Fruit fly (Drosophila melanogaster) whole organism, embryonic: ENCODE data around the gene CG42693.

Experiments used
- Ada2b ChIP-seq: fragments of 200-800 bp; sonication (Bioruptor generic); IDR thresholded peaks from 2 replicates; pipeline ENCODE4 v1.3.6; 2022; ENCODE audit warnings: missing biosample characterization, missing genetic modification characterization
- CG10147 ChIP-seq: fragments of 200-800 bp; sonication (Bioruptor generic); optimal IDR thresholded peaks from 2 replicates; lab custom pipeline; 2019; ENCODE audit warnings: missing biosample characterization, mild to moderate bottlenecking, missing genetic modification characterization, moderate library complexity
- CG10366 ChIP-seq: fragments of 200-800 bp; sonication (Bioruptor generic); IDR thresholded peaks from 2 replicates; pipeline ENCODE4 v1.3.6; 2022; ENCODE audit warnings: missing biosample characterization, missing genetic modification characterization
- CG10979 ChIP-seq: fragments of 200-800 bp; sonication (Bioruptor generic); optimal IDR thresholded peaks from 2 replicates; lab custom pipeline; 2018; ENCODE audit warnings: missing biosample characterization, mild to moderate bottlenecking, missing genetic modification characterization, moderate library complexity
- CG11504 ChIP-seq: fragments of 200-800 bp; sonication (Bioruptor generic); optimal IDR thresholded peaks from 3 replicates; lab custom pipeline; 2019; ENCODE audit warnings: missing biosample characterization, mild to moderate bottlenecking, missing genetic modification characterization, moderate library complexity
- CG11560 ChIP-seq: fragments of 200-800 bp; sonication (Bioruptor generic); IDR thresholded peaks from 3 replicates; pipeline ENCODE4 v1.3.6; 2022; ENCODE audit warnings: missing biosample characterization, missing genetic modification characterization
- CG1233 ChIP-seq: fragments of 200-800 bp; sonication (Bioruptor generic); optimal IDR thresholded peaks from 4 replicates; lab custom pipeline; 2018; ENCODE audit warnings: missing biosample characterization, mild to moderate bottlenecking, missing genetic modification characterization
- CG12942 ChIP-seq: fragments of 200-800 bp; sonication (Bioruptor generic); optimal IDR thresholded peaks from 3 replicates; lab custom pipeline; 2016; ENCODE audit warnings: missing biosample characterization, missing genetic modification characterization
- CG13296 ChIP-seq: fragments of 200-800 bp; sonication (Bioruptor generic); optimal IDR thresholded peaks from 3 replicates; lab custom pipeline; 2018; ENCODE audit warnings: missing biosample characterization, mild to moderate bottlenecking, missing genetic modification characterization
- CG2199 ChIP-seq: fragments of 200-800 bp; sonication (Bioruptor generic); IDR thresholded peaks from 3 replicates; pipeline ENCODE4 v1.3.6; 2022; ENCODE audit warnings: missing biosample characterization, missing genetic modification characterization
- CG2678 ChIP-seq: fragments of 200-800 bp; sonication (Bioruptor generic); optimal IDR thresholded peaks from 3 replicates; lab custom pipeline; 2019; ENCODE audit warnings: missing biosample characterization, mild to moderate bottlenecking, missing genetic modification characterization, moderate library complexity
- CG3995 ChIP-seq: fragments of 200-800 bp; sonication (Bioruptor generic); optimal IDR thresholded peaks from 3 replicates; lab custom pipeline; 2016; ENCODE audit warnings: missing biosample characterization, missing genetic modification characterization
- CG4328 ChIP-seq: fragments of 200-800 bp; sonication (Bioruptor generic); optimal IDR thresholded peaks from 3 replicates; lab custom pipeline; 2017; ENCODE audit warnings: missing biosample characterization, missing genetic modification reagents, missing genetic modification characterization
- Drgx ChIP-seq: fragments of 200-800 bp; sonication (Bioruptor generic); IDR thresholded peaks from 2 replicates; pipeline ENCODE4 v1.3.6; 2022; ENCODE audit warnings: missing biosample characterization, missing genetic modification characterization
- ERR ChIP-seq: fragments of 200-800 bp; sonication (Bioruptor generic); optimal IDR thresholded peaks from 2 replicates; lab custom pipeline; 2016; ENCODE audit warnings: missing biosample characterization, missing genetic modification characterization
- GATAe ChIP-seq: fragments of 200-800 bp; sonication (Bioruptor generic); conservative IDR thresholded peaks from 2 replicates; pipeline ENCODE4 v1.3.6; 2022; ENCODE audit warnings: missing biosample characterization, missing genetic modification characterization
- Gug ChIP-seq: fragments of 200-800 bp; sonication (Bioruptor generic); IDR thresholded peaks from 4 replicates; pipeline ENCODE4 v1.3.6; 2022; ENCODE audit warnings: missing biosample characterization, missing genetic modification characterization
- H2.0 ChIP-seq: fragments of 200-800 bp; sonication (Bioruptor generic); IDR thresholded peaks from 2 replicates; pipeline ENCODE4 v1.3.6; 2022; ENCODE audit warnings: missing biosample characterization, missing genetic modification characterization
- Hmr ChIP-seq: fragments of 200-800 bp; sonication (Bioruptor generic); optimal IDR thresholded peaks from 3 replicates; lab custom pipeline; 2017; ENCODE audit warnings: mild to moderate bottlenecking, missing biosample characterization, missing genetic modification reagents, missing genetic modification characterization
- Lhr ChIP-seq: fragments of 200-800 bp; sonication (Bioruptor generic); optimal IDR thresholded peaks from 3 replicates; lab custom pipeline; 2017; ENCODE audit warnings: mild to moderate bottlenecking, missing biosample characterization, missing genetic modification reagents, missing genetic modification characterization
- Lpt ChIP-seq: fragments of >200 bp; optimal IDR thresholded peaks from 2 replicates; lab custom pipeline; 2018; ENCODE audit warnings: missing biosample characterization, missing genetic modification characterization
- Mad ChIP-seq: fragments of 200-800 bp; sonication (Bioruptor generic); optimal IDR thresholded peaks from 2 replicates; lab custom pipeline; 2016; ENCODE audit warnings: missing biosample characterization, missing genetic modification characterization
- Max ChIP-seq: fragments of 200-800 bp; sonication (Bioruptor generic); optimal IDR thresholded peaks from 2 replicates; lab custom pipeline; 2016; ENCODE audit warnings: missing biosample characterization, mild to moderate bottlenecking, missing genetic modification characterization
- Nf-YA ChIP-seq: fragments of 200-800 bp; sonication (Bioruptor generic); IDR thresholded peaks from 2 replicates; pipeline ENCODE4 v1.3.6; 2022; ENCODE audit warnings: missing biosample characterization, missing genetic modification characterization
- Opbp ChIP-seq: fragments of 200-800 bp; sonication (Bioruptor generic); IDR thresholded peaks from 3 replicates; pipeline ENCODE4 v1.3.6; 2022; ENCODE audit warnings: missing biosample characterization, missing genetic modification characterization; ENCODE audit not compliant: partially characterized antibody
- Tbp ChIP-seq: fragments of >200 bp; optimal IDR thresholded peaks from 2 replicates; lab custom pipeline; 2018; ENCODE audit warnings: missing biosample characterization, missing genetic modification characterization
- ase ChIP-seq: fragments of 200-800 bp; sonication (Bioruptor generic); IDR thresholded peaks from 3 replicates; pipeline ENCODE4 v1.3.6; 2022; ENCODE audit warnings: missing biosample characterization, missing genetic modification characterization
- cas ChIP-seq: fragments of 200-800 bp; sonication (Bioruptor generic); IDR thresholded peaks from 2 replicates; pipeline ENCODE4 v1.3.6; 2022; ENCODE audit warnings: missing biosample characterization, missing genetic modification characterization
- crol ChIP-seq: fragments of 200-800 bp; sonication (Bioruptor generic); IDR thresholded peaks from 2 replicates; pipeline ENCODE4 v1.3.6; 2022; ENCODE audit warnings: missing biosample characterization, missing genetic modification characterization
- da ChIP-seq: fragments of 200-800 bp; sonication (Bioruptor generic); optimal IDR thresholded peaks from 2 replicates; lab custom pipeline; 2016; ENCODE audit warnings: missing biosample characterization, missing genetic modification characterization
- disco-r ChIP-seq: fragments of 200-800 bp; sonication (Bioruptor generic); optimal IDR thresholded peaks from 2 replicates; lab custom pipeline; 2016; ENCODE audit warnings: missing biosample characterization, missing genetic modification characterization
- gcm ChIP-seq: fragments of 200-800 bp; sonication (Bioruptor generic); optimal IDR thresholded peaks from 2 replicates; lab custom pipeline; 2019; ENCODE audit warnings: missing biosample characterization, mild to moderate bottlenecking, missing genetic modification characterization, moderate library complexity
- hbn ChIP-seq: fragments of 200-800 bp; sonication (Bioruptor generic); IDR thresholded peaks from 2 replicates; pipeline ENCODE4 v1.3.6; 2022; ENCODE audit warnings: missing biosample characterization, missing genetic modification characterization; ENCODE audit not compliant: partially characterized antibody
- ken ChIP-seq: fragments of 200-800 bp; sonication (Bioruptor generic); IDR thresholded peaks from 3 replicates; pipeline ENCODE4 v1.3.6; 2022; ENCODE audit warnings: missing biosample characterization, missing genetic modification characterization
- lbe ChIP-seq: fragments of 200-800 bp; sonication (Bioruptor generic); optimal IDR thresholded peaks from 2 replicates; lab custom pipeline; 2016; ENCODE audit warnings: missing biosample characterization, mild to moderate bottlenecking, missing genetic modification characterization
- lov ChIP-seq, 2 experiments: fragments of 200-800 bp in 1 of 2; fragments of >200 bp in 1 of 2; sonication (Bioruptor generic) in 1 of 2; IDR thresholded peaks in 1 of 2; optimal IDR thresholded peaks in 1 of 2; 2 replicates in 1 of 2; 3 replicates in 1 of 2; pipeline versions ENCODE4 v1.3.6 to Lab custom; 2017 to 2022; ENCODE audit warnings: missing biosample characterization in 1 of 2, missing genetic modification characterization in 1 of 2
- nerfin-2 ChIP-seq: fragments of 200-800 bp; sonication (Bioruptor generic); IDR thresholded peaks from 2 replicates; pipeline ENCODE4 v1.3.6; 2022; ENCODE audit warnings: missing biosample characterization, missing genetic modification characterization; ENCODE audit not compliant: partially characterized antibody
- nom ChIP-seq: fragments of 200-800 bp; sonication (Bioruptor generic); optimal IDR thresholded peaks from 2 replicates; lab custom pipeline; 2017; ENCODE audit warnings: missing biosample characterization, missing genetic modification characterization, mild to moderate bottlenecking, moderate library complexity, missing genetic modification reagents
- pros ChIP-seq: fragments of 200-800 bp; sonication (Bioruptor generic); optimal IDR thresholded peaks from 3 replicates; lab custom pipeline; 2019; ENCODE audit warnings: missing biosample characterization, mild to moderate bottlenecking, missing genetic modification characterization, moderate library complexity
- sens ChIP-seq: fragments of 200-800 bp; sonication (Bioruptor generic); peaks from one replicate; lab custom pipeline; 2016; ENCODE audit warnings: missing biosample characterization, missing genetic modification characterization
- sim ChIP-seq: fragments of 200-800 bp; sonication (Bioruptor generic); IDR thresholded peaks from 2 replicates; pipeline ENCODE4 v1.3.6; 2022; ENCODE audit warnings: missing biosample characterization, missing genetic modification characterization
- slbo ChIP-seq: fragments of 200-800 bp; sonication (Bioruptor generic); IDR thresholded peaks from 2 replicates; pipeline ENCODE4 v1.3.6; 2022; ENCODE audit warnings: missing biosample characterization, missing genetic modification characterization
- sr ChIP-seq: fragments of 200-800 bp; sonication (Bioruptor generic); IDR thresholded peaks from 3 replicates; pipeline ENCODE4 v1.3.6; 2022; ENCODE audit warnings: missing biosample characterization, missing genetic modification characterization
- sug ChIP-seq: fragments of 200-800 bp; optimal IDR thresholded peaks from 2 replicates; lab custom pipeline; 2019; ENCODE audit warnings: missing biosample characterization, mild to moderate bottlenecking, missing genetic modification characterization, moderate library complexity
- ttk ChIP-seq: fragments of 200-800 bp; sonication (Bioruptor generic); IDR thresholded peaks from 2 replicates; pipeline ENCODE4 v2.1.2; 2022; ENCODE audit warnings: missing biosample characterization, missing genetic modification characterization
- tup ChIP-seq: fragments of 200-800 bp; sonication (Bioruptor generic); optimal IDR thresholded peaks from 2 replicates; lab custom pipeline; 2016; ENCODE audit warnings: missing biosample characterization, mild to moderate bottlenecking, missing genetic modification characterization, moderate library complexity
- usp ChIP-seq: fragments of >200 bp; optimal IDR thresholded peaks from 2 replicates; lab custom pipeline; 2017; ENCODE audit warnings: missing biosample characterization, missing genetic modification characterization
- wek ChIP-seq: fragments of 200-800 bp; sonication (Bioruptor generic); optimal IDR thresholded peaks from 3 replicates; lab custom pipeline; 2018; ENCODE audit warnings: missing biosample characterization, mild to moderate bottlenecking, missing genetic modification characterization, moderate library complexity

CG42693 gene

DNA sequence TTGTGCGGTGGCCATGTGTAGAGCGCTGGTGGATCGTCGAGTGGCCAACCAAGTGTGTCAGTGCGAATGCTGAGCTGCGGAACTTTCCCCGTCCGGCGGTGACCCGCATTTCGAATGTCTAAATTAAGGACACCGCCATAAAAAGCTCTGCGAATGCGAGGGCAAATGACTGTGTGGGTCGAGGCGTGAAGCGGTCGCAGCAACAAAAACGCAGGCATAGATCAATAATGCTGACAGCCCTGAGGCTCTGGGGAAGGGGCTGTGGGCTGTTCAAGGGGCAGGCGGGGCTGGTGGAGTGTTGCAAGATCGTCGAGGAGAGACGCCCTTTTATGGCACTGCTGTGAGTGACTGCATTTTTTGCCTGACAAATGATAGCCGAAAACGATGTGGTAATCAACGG lies 11.4 kb upstream of the CG42693 start:
- TF ChIP-seq Mad (GFP tag; lab: Kevin White, UChicago) (no peak), hbn (GFP tag; lab: Robert Waterston, UW) (no peak), Lpt (GFP tag; lab: Kevin White, UChicago) (no peak), ase (GFP tag; lab: Robert Waterston, UW) (no peak), ttk (GFP tag; lab: Robert Waterston, UW) (peak; percentile 30; the same call in 1 of the 2 replicates), CG2199 (no peak), usp (GFP tag; lab: Kevin White, UChicago) (no peak), Opbp (GFP tag; lab: Robert Waterston, UW) (no peak), CG13296 (GFP tag; lab: Kevin White, UChicago) (no peak), CG3995 (no peak), ERR (GFP tag; lab: Kevin White, UChicago) (no peak), CG1233 (GFP tag; lab: Kevin White, UChicago) (no peak), Drgx (GFP tag; lab: Robert Waterston, UW) (no peak), sim (GFP tag; lab: Robert Waterston, UW) (no peak), Nf-YA (GFP tag; lab: Robert Waterston, UW) (no peak), Lhr (GFP tag; lab: Kevin White, UChicago) (no peak), CG10147 (no peak), gcm (GFP tag; lab: Kevin White, UChicago) (peak; percentile 41), sr (GFP tag; lab: Robert Waterston, UW) (peak; percentile 75; the same call in 2 of the 3 replicates), Max (GFP tag; lab: Kevin White, UChicago) (no peak), CG10366 (0 out of 2 replicates have a peak, but pooled peaks have one; percentile 16), da (GFP tag; lab: Kevin White, UChicago) (no peak), sens (GFP tag; lab: Kevin White, UChicago) (no peak), Tbp (GFP tag; lab: Kevin White, UChicago) (no peak), GATAe (GFP tag; lab: Robert Waterston, UW) (no peak), Hmr (no peak), slbo (0 out of 2 replicates have a peak, but pooled peaks have one; percentile 14), CG11560 (no peak), cas (GFP tag; lab: Robert Waterston, UW) (no peak), H2.0 (GFP tag; lab: Robert Waterston, UW) (no peak), crol (GFP tag; lab: Robert Waterston, UW) (peak; percentile 54), lbe (GFP tag; lab: Kevin White, UChicago) (no peak), CG2678 (tag; lab: Kevin White, UChicago) (no peak), disco-r (GFP tag; lab: Kevin White, UChicago) (no peak), ken (GFP tag; lab: Robert Waterston, UW) (0 out of 3 replicates have a peak, but pooled peaks have one; percentile 11), CG12942 (GFP tag; lab: Kevin White, UChicago) (no peak), wek (GFP tag; lab: Kevin White, UChicago) (no peak), lov (optimal IDR thresholded peaks at IDR 0.05; lab: Kevin White, UChicago) (no peak), lov (GFP tag; IDR thresholded peaks at IDR 0.05; lab: Robert Waterston, UW) (0 out of 3 replicates have a peak, but pooled peaks have one; percentile 29), CG11504 (tag; lab: Kevin White, UChicago) (no peak), tup (GFP tag; lab: Kevin White, UChicago) (no peak), Gug (GFP tag; lab: Robert Waterston, UW) (no peak)
- TF ChIP-seq, all 482 proteins: peak for 8

DNA sequence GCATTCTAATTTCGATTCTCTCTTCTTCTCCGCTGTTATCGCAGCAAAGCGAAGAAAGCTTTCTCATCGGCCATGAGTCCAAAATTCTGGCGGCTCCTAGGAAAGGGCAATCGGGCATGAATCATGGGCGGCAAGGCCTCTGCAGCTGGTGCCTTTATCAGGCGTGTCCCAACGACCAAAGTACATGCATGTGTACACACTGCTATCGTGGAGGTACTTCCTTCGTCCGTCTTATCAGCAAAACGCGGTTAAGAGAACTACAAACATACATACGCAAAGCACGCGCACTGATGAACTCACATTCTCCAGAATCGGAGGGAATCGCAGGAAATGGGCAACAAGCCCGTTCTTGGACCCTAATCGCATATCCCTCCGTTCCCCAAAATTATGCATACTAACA lies 10.8 kb upstream of the CG42693 start:
- TF ChIP-seq pros (GFP tag; lab: Kevin White, UChicago) (no peak), CG4328 (GFP tag; lab: Kevin White, UChicago) (no peak), Ada2b (GFP tag; lab: Robert Waterston, UW) (no peak), nom (GFP tag; lab: Kevin White, UChicago) (peak; percentile 54), Mad (GFP tag; lab: Kevin White, UChicago) (no peak), sug (no peak), Lpt (GFP tag; lab: Kevin White, UChicago) (no peak), CG10979 (tag; lab: Kevin White, UChicago) (no peak), nerfin-2 (GFP tag; lab: Robert Waterston, UW) (no peak)
